Worm (Caenorhabditis elegans) whole organism, L4/young adult: ENCODE data around the gene nhr-51.

ENCODE experiments used
- W03F9.2 ChIP-seq: fragments of 150-350 bp; optimal IDR thresholded peaks from 2 replicates; lab custom pipeline; 2014; ENCODE audit warnings: missing biosample characterization, missing genetic modification characterization
- dao-5 ChIP-seq: sonication (generic microtip); optimal IDR thresholded peaks from 2 replicates; lab custom pipeline; 2016; ENCODE audit warnings: missing genotype, missing genetic modification characterization, moderate library complexity, missing compliant biosample characterization
- him-1 ChIP-seq: sonication (generic microtip); optimal IDR thresholded peaks from 2 replicates; lab custom pipeline; 2016; ENCODE audit warnings: missing genotype, missing genetic modification reagents, missing genetic modification characterization, missing compliant biosample characterization

ce11 chrV:15707982-15708381, 34.2 kb downstream of the nhr-51 start:
- TF ChIP-seq him-1 (tag; lab: Kevin White, UChicago): no peak
- TF ChIP-seq dao-5: no peak
- no peak for TF ChIP-seq W03F9.2 (tag; lab: Kevin White, UChicago)
